Fruit fly (Drosophila melanogaster) Kc167 (cell line): ENCODE measurements around the gene Enoph.

ENCODE experiments used
- Myc ChIP-seq: fragments of >200 bp; optimal IDR thresholded peaks from 2 replicates; lab custom pipeline; 2017; ENCODE audit warnings: missing external identifiers
- Sin3A ChIP-seq: fragments of >200 bp; optimal IDR thresholded peaks from 2 replicates; lab custom pipeline; 2018; ENCODE audit warnings: missing external identifiers
- h ChIP-seq: fragments of >200 bp; optimal IDR thresholded peaks from 3 replicates; lab custom pipeline; 2018; ENCODE audit warnings: missing external identifiers
- insv ChIP-seq: fragments of >200 bp; optimal IDR thresholded peaks from 3 replicates; lab custom pipeline; 2018; ENCODE audit warnings: missing external identifiers
- psq ChIP-seq: fragments of >200 bp; optimal IDR thresholded peaks from 2 replicates; lab custom pipeline; 2017; ENCODE audit warnings: missing external identifiers
- ttk ChIP-seq: sonication (Bioruptor generic); optimal IDR thresholded peaks from 2 replicates; lab custom pipeline; 2017; ENCODE audit warnings: missing external identifiers

The Enoph gene

DNA sequence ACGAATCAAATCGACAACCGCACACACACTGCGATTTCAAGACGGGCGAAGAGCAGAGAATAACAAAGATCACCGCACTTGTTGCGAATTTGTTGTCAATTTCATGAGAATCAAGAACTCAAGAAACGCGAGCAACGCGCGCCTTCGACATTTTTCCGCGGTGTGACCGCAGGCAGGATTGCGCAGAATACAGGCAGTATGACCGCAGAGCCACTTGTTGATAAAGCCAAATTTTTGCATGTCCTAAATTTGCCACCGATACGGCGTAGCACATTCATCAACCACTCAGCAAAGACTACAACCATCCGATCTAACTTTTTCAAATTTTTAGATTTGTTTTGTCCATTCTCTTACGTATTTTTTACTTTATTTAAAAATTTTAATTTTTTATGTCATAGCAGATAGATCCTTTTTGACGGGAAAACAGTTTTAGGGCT is 39.2 kb downstream of the Enoph start, which contains the start of gene cno:
Gene cno, minus strand, starts transcription at position 179 of the 437 bp plus-strand sequence.
- TF ChIP-seq insv (lab: Kevin White, UChicago) (no peak), psq (lab: Kevin White, UChicago) (no peak), h (no peak)

DNA sequence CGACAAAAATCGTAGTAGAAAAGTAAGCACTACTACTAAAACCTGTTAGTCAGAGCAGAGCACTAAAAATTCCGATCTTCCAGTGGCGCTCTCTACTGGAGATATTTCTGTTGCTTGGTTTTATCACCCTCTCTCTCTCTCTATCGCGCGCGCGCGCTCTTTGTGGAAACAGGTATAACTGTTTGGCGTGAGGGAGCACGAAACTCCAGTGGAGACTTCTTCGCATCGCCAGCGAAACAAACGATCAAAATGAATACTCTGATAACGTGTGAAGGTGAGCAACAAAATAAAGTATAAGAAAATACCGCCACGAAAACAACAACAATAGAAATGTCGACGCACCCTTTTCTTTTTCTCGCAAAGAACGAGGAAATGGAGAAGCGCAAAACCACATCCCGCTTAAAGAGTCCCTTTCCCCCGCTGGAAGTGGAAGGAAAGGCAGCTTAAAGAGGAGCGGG is 40.1 kb downstream of the Enoph start:
- no peak for TF ChIP-seq ttk (lab: Kevin White, UChicago)
- no peak for TF ChIP-seq h

DNA sequence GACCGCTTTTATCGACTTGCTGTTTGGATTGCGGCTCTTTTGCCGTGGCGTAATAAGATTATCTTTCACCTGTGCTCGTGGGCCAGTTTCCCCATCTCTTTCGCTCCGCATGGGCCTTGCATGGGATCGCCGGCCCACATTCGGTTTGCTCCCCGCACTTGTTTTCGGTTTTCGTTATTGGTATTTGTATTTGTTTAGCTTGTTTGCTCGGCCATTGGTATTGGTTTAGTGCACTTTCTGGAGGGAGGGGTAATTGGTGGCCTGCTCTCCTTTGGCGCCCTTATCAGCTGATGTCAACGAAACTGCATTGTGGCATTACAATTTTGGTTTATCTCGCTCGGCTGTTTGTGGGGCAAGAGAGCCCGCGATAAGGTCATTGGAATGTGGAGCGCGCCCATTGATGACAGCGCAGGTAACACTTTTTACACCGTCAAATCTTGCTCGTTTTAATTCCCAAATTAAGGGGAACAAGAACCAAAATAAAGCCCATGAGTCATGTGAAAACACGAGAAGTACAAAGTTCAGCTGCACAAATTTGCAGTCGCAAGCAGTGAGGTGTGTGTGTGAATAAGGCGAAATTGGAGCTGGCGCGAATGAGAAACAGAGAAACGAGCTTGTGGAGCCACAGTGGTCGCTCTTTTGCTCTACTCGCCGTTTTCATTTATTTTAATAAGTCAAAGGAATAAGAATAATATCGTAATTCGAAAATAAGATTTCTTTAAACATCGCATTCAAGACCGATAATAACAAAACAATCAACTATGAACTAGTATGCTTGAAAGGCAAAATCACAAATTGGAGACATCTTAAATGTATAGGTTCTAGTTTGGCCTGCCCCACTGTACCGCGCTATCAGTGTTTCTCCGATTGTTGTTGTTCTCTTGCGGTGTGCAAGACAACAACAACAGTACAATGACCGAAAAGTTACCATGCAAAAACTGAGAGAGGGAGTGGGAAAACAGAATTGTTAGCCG is 40.9 kb downstream of the Enoph start:
- TF ChIP-seq insv (lab: Kevin White, UChicago) (no peak), Myc (lab: Kevin White, UChicago) (no peak)

DNA sequence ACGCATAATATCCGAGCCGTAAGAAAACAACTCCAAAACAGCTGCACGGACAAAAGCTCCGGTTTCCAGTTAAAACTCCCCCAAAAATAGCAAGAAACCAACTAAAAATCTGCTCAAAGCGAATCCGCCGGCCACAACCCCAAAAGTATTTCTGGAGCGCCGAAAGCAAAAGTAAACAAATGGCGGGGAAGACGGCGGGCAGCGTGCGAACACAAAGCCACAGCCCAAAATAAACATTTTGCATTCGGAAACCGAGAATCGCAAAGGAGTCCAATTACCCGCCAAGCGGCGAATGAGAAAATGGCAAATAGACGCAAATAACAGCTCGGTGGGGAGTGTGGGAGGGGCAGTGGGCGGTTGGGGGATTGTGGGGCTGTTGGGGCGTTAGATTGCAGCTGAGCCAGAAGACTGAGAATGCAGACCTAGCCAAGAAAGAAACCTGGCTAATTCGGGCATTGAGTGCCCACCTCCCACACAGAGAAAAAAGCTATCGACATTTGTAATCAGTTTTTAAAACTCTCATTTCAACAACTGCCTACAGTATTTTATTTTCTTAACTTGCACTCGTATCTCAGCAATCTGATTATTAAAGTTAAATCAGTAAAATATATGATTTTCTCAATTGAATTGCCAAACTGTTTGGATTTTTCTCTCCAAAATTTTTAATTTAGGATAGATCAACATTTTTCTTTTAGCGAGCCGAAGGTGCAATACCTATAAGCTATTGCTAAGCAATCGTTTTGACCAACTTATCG is 42.1 kb downstream of the Enoph start:
- TF ChIP-seq Sin3A (lab: Kevin White, UChicago) (no peak), h (no peak), ttk (lab: Kevin White, UChicago) (no peak), psq (lab: Kevin White, UChicago) (no peak), Myc (lab: Kevin White, UChicago) (no peak)

DNA sequence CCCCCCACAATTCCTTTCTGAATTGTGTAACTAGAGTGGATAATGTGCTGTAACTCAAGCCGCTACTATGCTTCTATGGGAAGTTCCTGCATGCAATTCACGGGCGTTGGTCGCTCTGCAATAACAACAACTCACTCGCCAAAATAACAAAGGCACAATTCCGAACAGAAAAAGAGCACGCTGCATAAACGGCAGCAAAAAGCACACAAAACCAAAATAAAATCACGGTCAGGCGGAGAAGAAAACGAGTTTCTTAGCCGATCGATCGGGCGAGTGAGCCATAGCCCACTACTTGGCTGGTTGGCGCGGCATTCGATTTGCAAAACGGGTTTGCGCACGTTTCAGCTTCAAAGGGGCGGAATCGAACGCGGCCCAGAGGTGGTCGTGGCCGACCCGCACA is 43.2 kb downstream of the Enoph start:
- TF ChIP-seq Myc (lab: Kevin White, UChicago) (no peak), Sin3A (lab: Kevin White, UChicago) (no peak), h (no peak), ttk (lab: Kevin White, UChicago) (no peak), psq (lab: Kevin White, UChicago) (no peak), insv (lab: Kevin White, UChicago) (no peak)

DNA sequence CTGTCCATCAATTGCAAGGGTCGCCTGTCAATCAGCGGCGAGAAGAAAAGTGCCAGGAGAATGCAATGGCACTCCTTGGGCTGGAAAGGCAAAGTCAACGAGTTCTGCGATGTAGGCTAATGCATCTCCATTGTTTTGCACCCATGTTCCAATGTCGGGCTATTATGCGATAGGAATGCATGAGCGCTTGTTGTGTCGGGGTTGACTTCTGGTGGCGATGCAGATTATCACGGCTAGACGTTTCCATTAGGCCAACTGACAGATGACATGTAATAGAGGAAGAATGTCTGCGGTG is 43.8 kb downstream of the Enoph start:
- TF ChIP-seq Myc (lab: Kevin White, UChicago) (no peak), psq (lab: Kevin White, UChicago) (no peak), Sin3A (lab: Kevin White, UChicago) (no peak), insv (lab: Kevin White, UChicago) (no peak), ttk (lab: Kevin White, UChicago) (no peak), h (no peak)

DNA sequence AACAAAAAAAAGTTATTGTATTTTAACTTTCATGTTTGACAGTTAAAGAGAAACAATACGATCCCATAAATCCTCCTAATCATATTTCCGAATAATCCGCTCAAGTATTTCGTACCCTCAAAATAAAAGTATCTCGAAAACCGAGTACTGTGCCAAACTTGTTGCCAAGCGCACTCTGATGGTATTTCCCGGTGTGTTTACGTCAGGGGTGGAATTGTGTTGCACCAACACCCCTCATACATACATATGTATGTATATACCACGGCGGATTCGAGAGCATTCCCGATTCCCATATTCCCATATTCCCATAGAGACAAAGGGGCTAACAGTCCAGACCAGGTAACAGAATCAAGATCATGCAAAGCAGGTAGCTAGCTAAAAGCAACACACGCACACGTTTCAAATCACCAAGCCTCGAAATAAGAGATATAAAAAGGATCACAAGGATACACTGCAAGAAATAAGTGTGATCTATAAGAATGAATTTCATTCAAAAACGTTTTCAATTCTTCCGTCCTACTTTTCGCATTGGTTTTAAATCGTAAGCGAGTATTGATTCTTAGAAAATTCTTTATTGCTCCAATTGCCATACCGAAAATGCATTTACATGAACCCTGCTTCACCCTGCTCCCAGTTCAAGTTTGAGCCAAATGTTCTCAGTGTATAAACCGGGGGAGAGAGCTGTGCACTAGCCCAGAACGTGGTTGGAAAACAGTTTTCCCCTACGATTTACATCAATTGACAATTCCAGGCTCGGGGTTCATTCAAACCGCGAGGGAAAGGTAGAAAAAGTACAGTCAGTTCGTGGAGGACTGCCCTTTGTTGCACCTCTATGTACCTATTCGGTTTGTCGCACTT is 44.4 kb downstream of the Enoph start:
- TF ChIP-seq h (no peak), Sin3A (lab: Kevin White, UChicago) (no peak), Myc (lab: Kevin White, UChicago) (no peak)

DNA sequence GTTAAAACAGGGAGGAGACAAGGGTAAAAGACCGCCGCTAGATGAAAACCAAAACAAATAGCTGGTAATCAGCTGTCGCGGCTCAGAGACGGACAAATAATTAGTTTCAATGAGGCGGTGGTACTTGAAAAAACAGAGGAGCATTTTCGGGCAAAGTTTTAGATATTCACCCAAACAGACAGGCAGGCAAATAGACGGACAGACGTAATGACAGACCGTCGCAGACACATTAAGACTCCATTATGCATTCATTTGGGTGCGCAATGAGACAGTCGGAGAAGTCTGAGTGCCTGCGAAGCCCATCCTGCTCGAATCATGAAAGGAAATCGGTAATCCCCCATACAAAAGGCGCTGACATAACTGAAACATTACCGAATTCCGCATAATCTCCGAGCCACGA is 45.1 kb downstream of the Enoph start:
- no peak for TF ChIP-seq ttk (lab: Kevin White, UChicago)

DNA sequence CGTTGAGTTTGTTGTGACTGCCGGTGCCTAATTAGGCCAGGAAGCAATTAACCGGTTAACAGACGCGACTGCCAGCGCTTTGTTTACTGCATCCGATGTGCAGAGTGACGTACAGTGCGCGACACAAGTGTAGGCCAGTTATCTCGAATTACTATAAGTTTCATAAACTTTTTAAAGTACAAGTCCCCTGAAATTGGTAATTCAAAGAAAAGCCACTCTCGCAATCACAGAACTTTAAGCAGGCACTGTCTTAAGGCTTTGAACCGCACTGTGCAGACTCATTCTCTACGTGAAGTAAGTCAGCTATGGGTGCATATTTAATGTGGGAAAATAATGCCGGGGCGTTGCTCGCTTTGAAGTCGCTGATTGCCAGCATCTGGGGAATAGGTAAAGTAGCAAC is 47.0 kb downstream of the Enoph start:
- TF ChIP-seq h (no peak), ttk (lab: Kevin White, UChicago) (no peak), Sin3A (lab: Kevin White, UChicago) (no peak), insv (lab: Kevin White, UChicago) (no peak), Myc (lab: Kevin White, UChicago) (no peak), psq (lab: Kevin White, UChicago) (no peak)

DNA sequence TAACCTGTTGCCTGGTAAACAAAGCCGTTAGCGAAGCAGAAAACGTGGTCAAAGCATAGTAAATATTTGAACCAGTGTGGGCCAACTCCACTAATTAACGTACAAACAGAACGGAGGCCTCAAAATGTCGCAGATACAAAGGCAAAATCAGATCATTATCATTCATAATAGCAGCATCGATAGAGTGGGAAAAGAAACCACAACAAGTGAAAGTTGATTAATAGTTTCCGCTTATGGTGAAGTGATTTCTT is 48.4 kb downstream of the Enoph start:
- TF ChIP-seq Myc (lab: Kevin White, UChicago): no peak
- TF ChIP-seq ttk (lab: Kevin White, UChicago): no peak

DNA sequence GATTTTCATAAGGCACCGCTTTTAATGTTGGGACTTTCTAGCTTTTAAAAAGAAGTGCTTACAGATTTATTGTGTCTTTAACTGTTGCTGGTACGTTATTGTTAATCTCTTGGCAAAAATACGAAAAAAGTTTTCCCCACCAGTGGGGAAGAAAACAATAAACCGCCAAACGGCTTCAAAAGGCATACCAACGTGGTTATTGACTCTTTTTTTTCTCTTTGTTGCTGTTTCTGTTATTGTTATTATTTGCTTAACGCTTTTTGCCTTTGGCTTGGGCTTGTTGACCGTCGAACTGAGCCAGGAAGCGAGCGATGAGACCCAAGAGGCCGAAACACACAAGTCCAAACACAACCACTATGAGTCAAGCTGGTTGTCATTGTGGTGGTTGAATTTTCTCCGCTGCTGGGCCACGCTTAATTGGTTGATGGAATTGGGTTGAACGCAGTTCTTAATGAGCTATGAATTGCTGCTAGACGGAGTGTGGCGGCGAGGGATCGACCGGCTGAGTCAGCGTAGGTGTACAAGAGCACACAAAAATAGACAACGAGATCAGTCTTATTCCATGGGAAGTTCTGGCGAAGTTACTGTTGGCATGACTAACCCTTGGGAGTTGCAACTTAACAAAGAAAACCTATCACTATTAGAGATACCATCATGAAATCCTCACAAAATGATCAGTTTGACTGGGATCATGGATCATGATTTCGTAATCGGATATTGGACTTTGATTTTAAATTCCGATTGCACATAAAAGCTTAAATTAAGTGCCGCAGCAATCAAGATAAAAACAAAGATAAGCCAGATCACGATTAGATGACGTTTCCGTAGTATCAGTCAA is 49.0 kb downstream of the Enoph start:
- TF ChIP-seq psq (lab: Kevin White, UChicago): no peak
- TF ChIP-seq h: no peak
- no peak for TF ChIP-seq Myc (lab: Kevin White, UChicago)
- TF ChIP-seq insv (lab: Kevin White, UChicago): no peak
- no peak for TF ChIP-seq Sin3A (lab: Kevin White, UChicago)
- TF ChIP-seq ttk (lab: Kevin White, UChicago): no peak
